Fruit fly (Drosophila melanogaster) whole organism, embryonic: ENCODE measurements around the gene CG33669.

Experiments
- Atf6 ChIP-seq: fragments of 200-800 bp; sonication (Bioruptor generic); IDR thresholded peaks from 2 replicates; pipeline ENCODE4 v1.3.6; 2022; ENCODE audit warnings: missing biosample characterization, missing genetic modification characterization
- CG10274 ChIP-seq: fragments of 200-800 bp; sonication (Bioruptor generic); optimal IDR thresholded peaks from 3 replicates; lab custom pipeline; 2017; ENCODE audit warnings: missing biosample characterization, mild to moderate bottlenecking, missing genetic modification characterization
- CG12236 ChIP-seq: fragments of 200-800 bp; sonication (Bioruptor generic); optimal IDR thresholded peaks from 2 replicates; lab custom pipeline; 2016; ENCODE audit warnings: missing biosample characterization, missing genetic modification characterization
- CG13287 ChIP-seq: fragments of 200-800 bp; sonication (Bioruptor generic); IDR thresholded peaks from 2 replicates; pipeline ENCODE4 v1.3.6; 2022; ENCODE audit warnings: missing biosample characterization, missing genetic modification characterization; ENCODE audit not compliant: partially characterized antibody
- CG13296 ChIP-seq: fragments of 200-800 bp; sonication (Bioruptor generic); optimal IDR thresholded peaks from 3 replicates; lab custom pipeline; 2018; ENCODE audit warnings: missing biosample characterization, mild to moderate bottlenecking, missing genetic modification characterization
- CG13894 ChIP-seq: fragments of 200-800 bp; sonication (Bioruptor generic); optimal IDR thresholded peaks from 3 replicates; lab custom pipeline; 2018; ENCODE audit warnings: missing biosample characterization, mild to moderate bottlenecking, missing genetic modification characterization, moderate library complexity
- CG15269 ChIP-seq: fragments of 200-800 bp; sonication (Bioruptor generic); optimal IDR thresholded peaks from 2 replicates; lab custom pipeline; 2018; ENCODE audit warnings: missing biosample characterization, mild to moderate bottlenecking, missing genetic modification characterization, moderate library complexity
- CG2875 ChIP-seq: fragments of 200-800 bp; sonication (Bioruptor generic); optimal IDR thresholded peaks from 2 replicates; lab custom pipeline; 2017; ENCODE audit warnings: missing biosample characterization, mild to moderate bottlenecking, missing genetic modification characterization, missing genetic modification reagents
- CG3847 ChIP-seq: fragments of 200-800 bp; sonication (Bioruptor generic); IDR thresholded peaks from 2 replicates; pipeline ENCODE4 v1.3.6; 2022; ENCODE audit warnings: missing biosample characterization, missing genetic modification characterization
- CG3995 ChIP-seq: fragments of 200-800 bp; sonication (Bioruptor generic); optimal IDR thresholded peaks from 3 replicates; lab custom pipeline; 2016; ENCODE audit warnings: missing biosample characterization, missing genetic modification characterization
- CG4328 ChIP-seq: fragments of 200-800 bp; sonication (Bioruptor generic); optimal IDR thresholded peaks from 3 replicates; lab custom pipeline; 2017; ENCODE audit warnings: missing biosample characterization, missing genetic modification reagents, missing genetic modification characterization
- CG7556 ChIP-seq: fragments of 200-800 bp; sonication (Bioruptor generic); optimal IDR thresholded peaks from 2 replicates; lab custom pipeline; 2017; ENCODE audit warnings: missing biosample characterization, mild to moderate bottlenecking, missing genetic modification characterization
- CG7987 ChIP-seq: fragments of 200-800 bp; sonication (Bioruptor generic); optimal IDR thresholded peaks from 2 replicates; lab custom pipeline; 2018; ENCODE audit warnings: missing biosample characterization, mild to moderate bottlenecking, missing genetic modification characterization, moderate library complexity
- CG8924 ChIP-seq: fragments of 200-800 bp; optimal IDR thresholded peaks from 3 replicates; lab custom pipeline; 2019; ENCODE audit warnings: missing biosample characterization, mild to moderate bottlenecking, missing genetic modification characterization, moderate library complexity
- CG8944 ChIP-seq: fragments of 200-800 bp; sonication (Bioruptor generic); optimal IDR thresholded peaks from 3 replicates; lab custom pipeline; 2016; ENCODE audit warnings: missing biosample characterization, missing genetic modification characterization
- CHES-1-like ChIP-seq: fragments of 200-800 bp; sonication (Bioruptor generic); optimal IDR thresholded peaks from 2 replicates; lab custom pipeline; 2016; ENCODE audit warnings: missing biosample characterization, missing genetic modification characterization
- CoRest ChIP-seq: fragments of 200-800 bp; sonication (Bioruptor generic); optimal IDR thresholded peaks from 3 replicates; lab custom pipeline; 2018; ENCODE audit warnings: missing biosample characterization, mild to moderate bottlenecking, missing genetic modification characterization, moderate library complexity
- Fer2 ChIP-seq: fragments of 200-800 bp; sonication (Bioruptor generic); optimal IDR thresholded peaks from 2 replicates; lab custom pipeline; 2018; ENCODE audit warnings: missing biosample characterization, mild to moderate bottlenecking, missing genetic modification characterization, moderate library complexity
- HLH3B ChIP-seq: fragments of 200-800 bp; sonication (Bioruptor generic); IDR thresholded peaks from 2 replicates; pipeline ENCODE4 v1.3.6; 2022; ENCODE audit warnings: missing biosample characterization, missing genetic modification characterization
- HmgZ ChIP-seq: fragments of 200-800 bp; sonication (Bioruptor generic); optimal IDR thresholded peaks from 2 replicates; lab custom pipeline; 2018; ENCODE audit warnings: missing biosample characterization, mild to moderate bottlenecking, missing genetic modification characterization
- Hmx ChIP-seq: fragments of 200-800 bp; sonication (Bioruptor generic); optimal IDR thresholded peaks from 2 replicates; lab custom pipeline; 2016; ENCODE audit warnings: missing biosample characterization, missing genetic modification characterization
- Optix ChIP-seq: fragments of 200-800 bp; sonication (Bioruptor generic); IDR thresholded peaks from 3 replicates; pipeline ENCODE4 v1.3.6; 2022; ENCODE audit warnings: missing biosample characterization, missing genetic modification characterization
- PHDP ChIP-seq: fragments of 200-800 bp; sonication (Bioruptor generic); optimal IDR thresholded peaks from 3 replicates; lab custom pipeline; 2018; ENCODE audit warnings: missing biosample characterization, mild to moderate bottlenecking, missing genetic modification characterization, moderate library complexity
- Ssrp ChIP-seq: fragments of 200-800 bp; sonication (Bioruptor generic); optimal IDR thresholded peaks from 2 replicates; lab custom pipeline; 2018; ENCODE audit warnings: missing biosample characterization, mild to moderate bottlenecking, missing genetic modification characterization, moderate library complexity
- ash1 ChIP-seq: fragments of 200-800 bp; sonication (Bioruptor generic); optimal IDR thresholded peaks from 2 replicates; lab custom pipeline; 2018; ENCODE audit warnings: missing biosample characterization, mild to moderate bottlenecking, missing genetic modification characterization
- bab2 ChIP-seq: fragments of 200-800 bp; sonication (Bioruptor generic); optimal IDR thresholded peaks from 2 replicates; lab custom pipeline; 2016; ENCODE audit warnings: missing biosample characterization, missing genetic modification characterization
- br ChIP-seq: fragments of >200 bp; optimal IDR thresholded peaks from 2 replicates; lab custom pipeline; 2017
- cg ChIP-seq: fragments of 200-800 bp; sonication (Bioruptor generic); optimal IDR thresholded peaks from 3 replicates; lab custom pipeline; 2019; ENCODE audit warnings: missing biosample characterization, mild to moderate bottlenecking, missing genetic modification characterization, moderate library complexity
- chinmo ChIP-seq: fragments of 200-800 bp; sonication (Bioruptor generic); IDR thresholded peaks from 4 replicates; pipeline ENCODE4 v1.3.6; 2022; ENCODE audit warnings: missing biosample characterization, missing genetic modification characterization; ENCODE audit not compliant: partially characterized antibody
- ci ChIP-seq: fragments of 200-800 bp; sonication (Bioruptor generic); IDR thresholded peaks from 3 replicates; pipeline ENCODE4 v1.3.6; 2022; ENCODE audit warnings: missing biosample characterization, missing genetic modification characterization
- croc ChIP-seq: fragments of 200-800 bp; sonication (Bioruptor generic); conservative IDR thresholded peaks from 3 replicates; pipeline ENCODE4 v1.3.6; 2022; ENCODE audit warnings: missing biosample characterization, missing genetic modification characterization
- fd3F ChIP-seq: fragments of 200-800 bp; sonication (Bioruptor generic); optimal IDR thresholded peaks from 2 replicates; lab custom pipeline; 2018; ENCODE audit warnings: missing biosample characterization, mild to moderate bottlenecking, missing genetic modification characterization, moderate library complexity
- fu2 ChIP-seq: fragments of 200-800 bp; sonication (Bioruptor generic); optimal IDR thresholded peaks from 2 replicates; lab custom pipeline; 2016; ENCODE audit warnings: missing biosample characterization, missing genetic modification characterization
- ind ChIP-seq: fragments of 200-800 bp; sonication (Bioruptor generic); optimal IDR thresholded peaks from 3 replicates; lab custom pipeline; 2016; ENCODE audit warnings: missing biosample characterization, missing genetic modification characterization
- jigr1 ChIP-seq: fragments of 200-800 bp; sonication (Bioruptor generic); IDR thresholded peaks from 3 replicates; pipeline ENCODE4 v1.3.6; 2022; ENCODE audit warnings: missing biosample characterization, missing genetic modification characterization
- nmo ChIP-seq: fragments of 200-800 bp; sonication (Bioruptor generic); optimal IDR thresholded peaks from 2 replicates; lab custom pipeline; 2018; ENCODE audit warnings: missing biosample characterization, mild to moderate bottlenecking, missing genetic modification characterization, moderate library complexity
- sd ChIP-seq: fragments of 200-800 bp; sonication (Bioruptor generic); optimal IDR thresholded peaks from 3 replicates; lab custom pipeline; 2018; ENCODE audit warnings: missing biosample characterization, mild to moderate bottlenecking, missing genetic modification characterization, moderate library complexity
- sob ChIP-seq: fragments of 200-800 bp; sonication (Bioruptor generic); IDR thresholded peaks from 2 replicates; pipeline ENCODE4 v1.3.6; 2022; ENCODE audit warnings: missing biosample characterization, missing genetic modification characterization
- tap ChIP-seq: fragments of 200-800 bp; optimal IDR thresholded peaks from 3 replicates; lab custom pipeline; 2019; ENCODE audit warnings: missing biosample characterization, mild to moderate bottlenecking, missing genetic modification characterization, moderate library complexity

The CG33669 gene

dm6 chrX:6356748-6357397 is 43.0 kb downstream of the CG33669 start (continued):
- peak; percentile 12 for TF ChIP-seq ind
- peak; percentile 14 for TF ChIP-seq CG4328 (GFP tag; lab: Kevin White, UChicago)
- TF ChIP-seq CG15269 (tag; lab: Kevin White, UChicago) = peak; percentile 44
- TF ChIP-seq fd3F = peak; percentile 7
- no peak for TF ChIP-seq ci (GFP tag; lab: Robert Waterston, UW)
- TF ChIP-seq croc = no peak
- peak; percentile 2 for TF ChIP-seq CG10274
- no peak for TF ChIP-seq tap (tag; lab: Kevin White, UChicago)
- no peak for TF ChIP-seq CG8944 (GFP tag; lab: Kevin White, UChicago)
- TF ChIP-seq sd (tag; lab: Kevin White, UChicago) = peak; percentile 67
- TF ChIP-seq bab2 (GFP tag; lab: Kevin White, UChicago) = no peak
- no peak for TF ChIP-seq CG12236 (GFP tag; lab: Kevin White, UChicago)
- TF ChIP-seq CG3847 (GFP tag; lab: Robert Waterston, UW) = peak; percentile 20; the same call in 1 of the 2 replicates
- TF ChIP-seq CoRest (tag; lab: Kevin White, UChicago) = peak; percentile 28
- TF ChIP-seq ash1 (GFP tag; lab: Kevin White, UChicago) = no peak
- TF ChIP-seq CG7556 (GFP tag; lab: Kevin White, UChicago) = peak; percentile 17
- peak; percentile 3 for TF ChIP-seq CG13894 (tag; lab: Kevin White, UChicago)
- 0 out of 2 replicates have a peak, but pooled peaks have one; percentile 9 for TF ChIP-seq CG13287
- TF ChIP-seq CG8924 (tag; lab: Kevin White, UChicago) = no peak
- TF ChIP-seq PHDP (tag; lab: Kevin White, UChicago) = peak; percentile 21
- no peak for TF ChIP-seq Fer2 (tag; lab: Kevin White, UChicago)
- TF ChIP-seq fu2 (GFP tag; lab: Kevin White, UChicago) = no peak
- no peak for TF ChIP-seq CG7987 (GFP tag; lab: Kevin White, UChicago)
- TF ChIP-seq CG2875 (GFP tag; lab: Kevin White, UChicago) = no peak
- no peak for TF ChIP-seq br (lab: Kevin White, UChicago)
- TF ChIP-seq sob (GFP tag; lab: Robert Waterston, UW) = 0 out of 2 replicates have a peak, but pooled peaks have one; percentile 21
- peak; percentile 41 for TF ChIP-seq HmgZ (tag; lab: Kevin White, UChicago)
- TF ChIP-seq Optix (GFP tag; lab: Robert Waterston, UW) = 0 out of 3 replicates have a peak, but pooled peaks have one; percentile 25
- TF ChIP-seq CG3995 = no peak
- peak; percentile 23 for TF ChIP-seq nmo (GFP tag; lab: Kevin White, UChicago)
- no peak for TF ChIP-seq Ssrp (tag; lab: Kevin White, UChicago)
- TF ChIP-seq CG13296 (GFP tag; lab: Kevin White, UChicago) = peak; percentile 25
- TF ChIP-seq chinmo (GFP tag; lab: Robert Waterston, UW) = peak; percentile 71; the same call in 2 of the 4 replicates
- no peak for TF ChIP-seq HLH3B (GFP tag; lab: Robert Waterston, UW)
- TF ChIP-seq cg (GFP tag; lab: Kevin White, UChicago) = peak; percentile 54
- TF ChIP-seq CHES-1-like (GFP tag; lab: Kevin White, UChicago) = no peak
- TF ChIP-seq Atf6 (GFP tag; lab: Robert Waterston, UW) = no peak
- no peak for TF ChIP-seq jigr1
- TF ChIP-seq Hmx (GFP tag; lab: Kevin White, UChicago) = no peak
